Fruit fly (Drosophila melanogaster) whole organism, embryonic: ENCODE data around the gene CG10283.

Experiments used
- CG10274 ChIP-seq: fragments of 200-800 bp; sonication (Bioruptor generic); optimal IDR thresholded peaks from 3 replicates; lab custom pipeline; 2017; ENCODE audit warnings: missing biosample characterization, mild to moderate bottlenecking, missing genetic modification characterization
- CG11085 ChIP-seq: fragments of 200-800 bp; sonication (Bioruptor generic); IDR thresholded peaks from 2 replicates; pipeline ENCODE4 v1.3.6; 2022; ENCODE audit warnings: missing biosample characterization, missing genetic modification characterization
- CG11093 ChIP-seq: fragments of 200-800 bp; sonication (Bioruptor generic); IDR thresholded peaks from 3 replicates; pipeline ENCODE4 v1.3.6; 2022; ENCODE audit warnings: missing biosample characterization, missing genetic modification characterization
- CG15269 ChIP-seq: fragments of 200-800 bp; sonication (Bioruptor generic); optimal IDR thresholded peaks from 2 replicates; lab custom pipeline; 2018; ENCODE audit warnings: missing biosample characterization, mild to moderate bottlenecking, missing genetic modification characterization, moderate library complexity
- CG15601 ChIP-seq: fragments of 200-800 bp; sonication (Bioruptor generic); optimal IDR thresholded peaks from 3 replicates; lab custom pipeline; 2019; ENCODE audit warnings: missing biosample characterization, mild to moderate bottlenecking, missing genetic modification characterization, moderate library complexity
- CG1602 ChIP-seq: fragments of 200-800 bp; sonication (Bioruptor generic); optimal IDR thresholded peaks from 3 replicates; lab custom pipeline; 2016; ENCODE audit warnings: missing biosample characterization, missing genetic modification characterization
- CG1603 ChIP-seq: fragments of 200-800 bp; sonication (Bioruptor generic); optimal IDR thresholded peaks from 2 replicates; lab custom pipeline; 2019; ENCODE audit warnings: missing biosample characterization, mild to moderate bottlenecking, missing genetic modification characterization, moderate library complexity
- CG17385 ChIP-seq: fragments of 200-800 bp; sonication (Bioruptor generic); optimal IDR thresholded peaks from 3 replicates; lab custom pipeline; 2018; ENCODE audit warnings: missing biosample characterization, mild to moderate bottlenecking, missing genetic modification characterization
- CG17829 ChIP-seq: fragments of 200-800 bp; optimal IDR thresholded peaks from 2 replicates; lab custom pipeline; 2019; ENCODE audit warnings: missing biosample characterization, mild to moderate bottlenecking, missing genetic modification characterization, moderate library complexity
- CG18476 ChIP-seq: fragments of 200-800 bp; sonication (Bioruptor generic); optimal IDR thresholded peaks from 2 replicates; lab custom pipeline; 2016; ENCODE audit warnings: missing biosample characterization, mild to moderate bottlenecking, missing genetic modification characterization
- CG2129 ChIP-seq: fragments of 200-800 bp; sonication (Bioruptor generic); IDR thresholded peaks from 2 replicates; pipeline ENCODE4 v1.3.6; 2022; ENCODE audit warnings: missing biosample characterization, missing genetic modification characterization; ENCODE audit not compliant: partially characterized antibody
- CG2199 ChIP-seq: fragments of 200-800 bp; sonication (Bioruptor generic); IDR thresholded peaks from 3 replicates; pipeline ENCODE4 v1.3.6; 2022; ENCODE audit warnings: missing biosample characterization, missing genetic modification characterization
- CG32532 ChIP-seq: fragments of 200-800 bp; sonication (Bioruptor generic); IDR thresholded peaks from 2 replicates; pipeline ENCODE4 v1.3.6; 2022; ENCODE audit warnings: missing biosample characterization, missing genetic modification characterization
- CG34422 ChIP-seq: fragments of 200-800 bp; sonication (Bioruptor generic); IDR thresholded peaks from 3 replicates; pipeline ENCODE4 v1.3.6; 2022; ENCODE audit warnings: missing biosample characterization, missing genetic modification characterization
- CG4404 ChIP-seq: fragments of 200-800 bp; sonication (Bioruptor generic); IDR thresholded peaks from 2 replicates; pipeline ENCODE4 v1.3.6; 2022; ENCODE audit warnings: missing biosample characterization, missing genetic modification characterization
- CG6654 ChIP-seq: fragments of 200-800 bp; sonication (Bioruptor generic); optimal IDR thresholded peaks from 2 replicates; lab custom pipeline; 2017; ENCODE audit warnings: missing biosample characterization, mild to moderate bottlenecking, missing genetic modification characterization
- CG6854 ChIP-seq: fragments of 200-800 bp; sonication (Bioruptor generic); optimal IDR thresholded peaks from 3 replicates; lab custom pipeline; 2017; ENCODE audit warnings: missing biosample characterization, mild to moderate bottlenecking, missing genetic modification characterization
- CG7839 ChIP-seq: fragments of 200-800 bp; sonication (Bioruptor generic); optimal IDR thresholded peaks from 3 replicates; lab custom pipeline; 2018; ENCODE audit warnings: missing biosample characterization, mild to moderate bottlenecking, missing genetic modification characterization, moderate library complexity
- Camta ChIP-seq: fragments of 200-800 bp; sonication (Bioruptor generic); optimal IDR thresholded peaks from 2 replicates; lab custom pipeline; 2016; ENCODE audit warnings: missing biosample characterization, missing genetic modification characterization
- Chrac-16 ChIP-seq: fragments of 200-800 bp; sonication (Bioruptor generic); optimal IDR thresholded peaks from 3 replicates; lab custom pipeline; 2016; ENCODE audit warnings: missing biosample characterization, missing genetic modification characterization
- CrebB ChIP-seq: fragments of 200-800 bp; sonication (Bioruptor generic); optimal IDR thresholded peaks from 3 replicates; lab custom pipeline; 2018; ENCODE audit warnings: missing biosample characterization, mild to moderate bottlenecking, missing genetic modification characterization
- Dbx ChIP-seq: fragments of 200-800 bp; sonication (Bioruptor generic); IDR thresholded peaks from 3 replicates; pipeline ENCODE4 v1.3.6; 2022; ENCODE audit warnings: missing biosample characterization, missing genetic modification characterization
- Dll ChIP-seq: fragments of 200-800 bp; sonication (Bioruptor generic); IDR thresholded peaks from 4 replicates; pipeline ENCODE4 v1.3.6; 2022; ENCODE audit warnings: missing biosample characterization, missing genetic modification characterization; ENCODE audit not compliant: partially characterized antibody
- Eip74EF ChIP-seq, 2 experiments: fragments of 200-800 bp in 1 of 2; fragments of >200 bp in 1 of 2; sonication (Bioruptor generic) in 1 of 2; optimal IDR thresholded peaks; 2 replicates each; lab custom pipeline; 2017 to 2019; ENCODE audit warnings: missing biosample characterization in 2 of 2, missing genetic modification characterization in 2 of 2, mild to moderate bottlenecking in 1 of 2, moderate library complexity in 1 of 2
- H15 ChIP-seq: fragments of 200-800 bp; sonication (Bioruptor generic); IDR thresholded peaks from 3 replicates; pipeline ENCODE4 v1.3.6; 2022; ENCODE audit warnings: missing biosample characterization, missing genetic modification characterization
- HLH3B ChIP-seq: fragments of 200-800 bp; sonication (Bioruptor generic); IDR thresholded peaks from 2 replicates; pipeline ENCODE4 v1.3.6; 2022; ENCODE audit warnings: missing biosample characterization, missing genetic modification characterization
- HLH54F ChIP-seq: fragments of 200-800 bp; sonication (Bioruptor generic); optimal IDR thresholded peaks from 3 replicates; lab custom pipeline; 2016; ENCODE audit warnings: missing biosample characterization, missing genetic modification characterization
- Hand ChIP-seq: fragments of 200-800 bp; sonication (Bioruptor generic); optimal IDR thresholded peaks from 2 replicates; lab custom pipeline; 2017; ENCODE audit warnings: mild to moderate bottlenecking, missing biosample characterization, missing genetic modification reagents, missing genetic modification characterization
- MESR4 ChIP-seq: fragments of 200-800 bp; sonication (Bioruptor generic); optimal IDR thresholded peaks from 2 replicates; lab custom pipeline; 2018; ENCODE audit warnings: missing biosample characterization, mild to moderate bottlenecking, missing genetic modification characterization, moderate library complexity
- Oli ChIP-seq: fragments of 200-800 bp; sonication (Bioruptor generic); optimal IDR thresholded peaks from 2 replicates; lab custom pipeline; 2018; ENCODE audit warnings: missing biosample characterization, mild to moderate bottlenecking, missing genetic modification characterization, moderate library complexity
- Ptx1 ChIP-seq: fragments of 200-800 bp; sonication (Bioruptor generic); IDR thresholded peaks from 2 replicates; pipeline ENCODE4 v1.3.6; 2022; ENCODE audit warnings: missing biosample characterization, missing genetic modification characterization
- Sox100B ChIP-seq: fragments of 200-800 bp; sonication (Bioruptor generic); optimal IDR thresholded peaks from 3 replicates; lab custom pipeline; 2018; ENCODE audit warnings: missing biosample characterization, mild to moderate bottlenecking, missing genetic modification characterization
- Sox102F ChIP-seq: fragments of 200-800 bp; sonication (Bioruptor generic); optimal IDR thresholded peaks from 2 replicates; lab custom pipeline; 2018; ENCODE audit warnings: missing biosample characterization, mild to moderate bottlenecking, missing genetic modification characterization, moderate library complexity
- abd-A ChIP-seq: fragments of 200-800 bp; sonication (Bioruptor generic); optimal IDR thresholded peaks from 3 replicates; lab custom pipeline; 2019; ENCODE audit warnings: missing biosample characterization, mild to moderate bottlenecking, missing genetic modification characterization, moderate library complexity
- bbx ChIP-seq: fragments of 200-800 bp; sonication (Bioruptor generic); IDR thresholded peaks from 2 replicates; pipeline ENCODE4 v1.3.6; 2022; ENCODE audit warnings: missing biosample characterization, missing genetic modification characterization; ENCODE audit not compliant: partially characterized antibody
- chm ChIP-seq: fragments of 200-800 bp; sonication (Bioruptor generic); IDR thresholded peaks from 2 replicates; pipeline ENCODE4 v1.3.6; 2022; ENCODE audit warnings: missing biosample characterization, missing genetic modification characterization
- dmrt99B ChIP-seq: fragments of 200-800 bp; sonication (Bioruptor generic); optimal IDR thresholded peaks from 2 replicates; lab custom pipeline; 2018; ENCODE audit warnings: missing biosample characterization, mild to moderate bottlenecking, missing genetic modification characterization, moderate library complexity
- emc ChIP-seq: fragments of 200-800 bp; sonication (Bioruptor generic); optimal IDR thresholded peaks from 2 replicates; lab custom pipeline; 2016; ENCODE audit warnings: missing biosample characterization, missing genetic modification characterization
- lab ChIP-seq: fragments of 200-800 bp; sonication (Bioruptor generic); optimal IDR thresholded peaks from 3 replicates; lab custom pipeline; 2017; ENCODE audit warnings: missing biosample characterization, missing genetic modification characterization, mild to moderate bottlenecking, moderate library complexity, missing genetic modification reagents
- mld ChIP-seq: fragments of 200-800 bp; sonication (Bioruptor generic); IDR thresholded peaks from 3 replicates; pipeline ENCODE4 v1.3.6; 2022; ENCODE audit warnings: missing biosample characterization, missing genetic modification characterization; ENCODE audit not compliant: partially characterized antibody
- pan ChIP-seq, 4 experiments: fragments of >200 bp in 3 of 4; fragments of 200-800 bp in 1 of 4; sonication (Bioruptor generic) in 1 of 4; optimal IDR thresholded peaks in 3 of 4; IDR thresholded peaks in 1 of 4; 2 replicates each; pipeline versions ENCODE4 v1.3.6 to Lab custom; 2017 to 2022; ENCODE audit warnings: missing biosample characterization in 2 of 4, missing genetic modification characterization in 2 of 4, mixed read lengths in 1 of 4
- pfk ChIP-seq: fragments of 200-800 bp; sonication (Bioruptor generic); optimal IDR thresholded peaks from 2 replicates; lab custom pipeline; 2018; ENCODE audit warnings: missing biosample characterization, mild to moderate bottlenecking, missing genetic modification characterization, moderate library complexity
- sima ChIP-seq: fragments of 200-800 bp; sonication (Bioruptor generic); optimal IDR thresholded peaks from 2 replicates; lab custom pipeline; 2016; ENCODE audit warnings: missing biosample characterization, missing genetic modification characterization
- slbo ChIP-seq: fragments of 200-800 bp; sonication (Bioruptor generic); IDR thresholded peaks from 2 replicates; pipeline ENCODE4 v1.3.6; 2022; ENCODE audit warnings: missing biosample characterization, missing genetic modification characterization
- sna ChIP-seq: fragments of 200-800 bp; sonication (Bioruptor generic); IDR thresholded peaks from 2 replicates; pipeline ENCODE4 v1.3.6; 2022; ENCODE audit warnings: missing biosample characterization, missing genetic modification characterization; ENCODE audit not compliant: partially characterized antibody
- sqz ChIP-seq: fragments of 200-800 bp; sonication (Bioruptor generic); optimal IDR thresholded peaks from 3 replicates; lab custom pipeline; 2018; ENCODE audit warnings: missing biosample characterization, mild to moderate bottlenecking, missing genetic modification characterization
- toy ChIP-seq: fragments of 200-800 bp; sonication (Bioruptor generic); IDR thresholded peaks from 2 replicates; pipeline ENCODE4 v1.3.6; 2022; ENCODE audit warnings: missing biosample characterization, missing genetic modification characterization
- tx ChIP-seq: fragments of 200-800 bp; sonication (Bioruptor generic); optimal IDR thresholded peaks from 2 replicates; lab custom pipeline; 2016; ENCODE audit warnings: missing biosample characterization, missing genetic modification characterization

Gene CG10283

DNA sequence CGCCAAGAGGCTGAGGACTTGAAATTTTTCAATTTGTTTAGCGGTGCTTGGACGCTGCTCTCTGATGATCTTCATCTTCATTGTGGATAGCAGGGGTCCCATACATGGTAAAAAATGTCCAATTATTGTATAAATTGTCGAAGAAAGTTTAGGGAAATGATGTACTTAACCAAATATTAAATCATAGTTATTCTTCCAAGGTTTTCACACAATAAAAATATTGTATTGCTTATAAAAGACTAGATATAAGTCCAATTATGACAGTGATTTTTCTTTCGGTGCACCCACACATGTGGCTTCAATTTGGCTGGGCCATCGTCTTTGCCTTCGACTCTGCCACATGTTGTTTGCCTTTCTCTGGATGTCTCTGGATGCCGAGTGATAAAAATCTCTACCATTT, 20.6 kb upstream of the CG10283 start (continued):
- TF ChIP-seq dmrt99B (tag; lab: Kevin White, UChicago) (peak; percentile 64), MESR4 (no peak), CG7839 (peak; percentile 62), CG32532 (GFP tag; lab: Robert Waterston, UW) (peak; percentile 38; the same call in 1 of the 2 replicates), H15 (GFP tag; lab: Robert Waterston, UW) (peak; percentile 21; the same call in 1 of the 3 replicates), CG1602 (peak; percentile 42), CG15601 (tag; lab: Kevin White, UChicago) (peak; percentile 32), CG11093 (peak; percentile 57; the same call in 2 of the 3 replicates), toy (GFP tag; lab: Robert Waterston, UW) (no peak), CG2199 (GFP tag; lab: Robert Waterston, UW) (no peak), CrebB (tag; lab: Kevin White, UChicago) (no peak), mld (GFP tag; lab: Robert Waterston, UW) (no peak), HLH3B (GFP tag; lab: Robert Waterston, UW) (peak; percentile 50; the same call in 1 of the 2 replicates), CG4404 (GFP tag; lab: Robert Waterston, UW) (peak; percentile 67), CG34422 (GFP tag; lab: Robert Waterston, UW) (peak; percentile 60; the same call in 2 of the 3 replicates), Ptx1 (GFP tag; lab: Robert Waterston, UW) (peak; percentile 53; the same call in 1 of the 2 replicates), chm (GFP tag; lab: Robert Waterston, UW) (0 out of 2 replicates have a peak, but pooled peaks have one; percentile 38), CG1603 (tag; lab: Kevin White, UChicago) (peak; percentile 74), Sox100B (GFP tag; lab: Kevin White, UChicago) (peak; percentile 12), slbo (GFP tag; lab: Robert Waterston, UW) (peak; percentile 45), CG18476 (GFP tag; lab: Kevin White, UChicago) (peak; percentile 6), Eip74EF (GFP tag; optimal IDR thresholded peaks at IDR 0.05; lab: Kevin White, UChicago) (peak in 1 of 2 experiments; percentile 38), Hand (GFP tag; lab: Kevin White, UChicago) (no peak), Chrac-16 (GFP tag; lab: Kevin White, UChicago) (peak; percentile 48), CG2129 (GFP tag; lab: Robert Waterston, UW) (no peak), bbx (no peak), CG6654 (GFP tag; lab: Kevin White, UChicago) (no peak), CG11085 (GFP tag; lab: Robert Waterston, UW) (no peak; the same call in 1 of the 2 replicates), Sox102F (GFP tag; lab: Kevin White, UChicago) (peak; percentile 73), Oli (peak; percentile 46), sna (GFP tag; lab: Robert Waterston, UW) (no peak), CG15269 (peak; percentile 42), CG6854 (GFP tag; lab: Kevin White, UChicago) (no peak), sima (GFP tag; lab: Kevin White, UChicago) (no peak), emc (GFP tag; lab: Kevin White, UChicago) (no peak), pfk (no peak), sqz (GFP tag; lab: Kevin White, UChicago) (no peak), Dll (GFP tag; lab: Robert Waterston, UW) (no peak), tx (GFP tag; lab: Kevin White, UChicago) (no peak), CG17829 (peak; percentile 65), abd-A (tag; lab: Kevin White, UChicago) (no peak), CG17385 (GFP tag; lab: Kevin White, UChicago) (peak; percentile 24), CG10274 (GFP tag; lab: Kevin White, UChicago) (no peak), lab (peak; percentile 37), Dbx (GFP tag; lab: Robert Waterston, UW) (no peak), pan (optimal IDR thresholded peaks at IDR 0.05; lab: Kevin White, UChicago) (no peak), pan (GFP tag; optimal IDR thresholded peaks at IDR 0.05 in 1 of 2, IDR thresholded peaks at IDR 0.05 in 1 of 2) (peak in 1 of 2 experiments; percentile 58), HLH54F (no peak), Camta (GFP tag; lab: Kevin White, UChicago) (no peak)
